Fruit fly (Drosophila melanogaster) whole organism, embryonic: ENCODE measurements around the gene CG15152.

Source experiments
- Atf6 ChIP-seq: fragments of 200-800 bp; sonication (Bioruptor generic); IDR thresholded peaks from 2 replicates; pipeline ENCODE4 v1.3.6; 2022; ENCODE audit warnings: missing biosample characterization, missing genetic modification characterization
- Bteb2 ChIP-seq: fragments of 200-800 bp; sonication (Bioruptor generic); optimal IDR thresholded peaks from 2 replicates; lab custom pipeline; 2016; ENCODE audit warnings: missing biosample characterization, missing genetic modification characterization
- CG10147 ChIP-seq: fragments of 200-800 bp; sonication (Bioruptor generic); optimal IDR thresholded peaks from 2 replicates; lab custom pipeline; 2019; ENCODE audit warnings: missing biosample characterization, mild to moderate bottlenecking, missing genetic modification characterization, moderate library complexity
- CG11093 ChIP-seq: fragments of 200-800 bp; sonication (Bioruptor generic); IDR thresholded peaks from 3 replicates; pipeline ENCODE4 v1.3.6; 2022; ENCODE audit warnings: missing biosample characterization, missing genetic modification characterization
- CG11456 ChIP-seq: fragments of 200-800 bp; sonication (Bioruptor generic); IDR thresholded peaks from 3 replicates; pipeline ENCODE4 v1.3.6; 2022; ENCODE audit warnings: missing biosample characterization, missing genetic modification characterization
- CG11696 ChIP-seq: fragments of 200-800 bp; sonication (Bioruptor generic); IDR thresholded peaks from 2 replicates; pipeline ENCODE4 v1.3.6; 2022; ENCODE audit warnings: missing biosample characterization, missing genetic modification characterization
- CG11723 ChIP-seq: fragments of 200-800 bp; sonication (Bioruptor generic); optimal IDR thresholded peaks from 2 replicates; lab custom pipeline; 2017; ENCODE audit warnings: missing biosample characterization, mild to moderate bottlenecking, missing genetic modification characterization
- CG12942 ChIP-seq: fragments of 200-800 bp; sonication (Bioruptor generic); optimal IDR thresholded peaks from 3 replicates; lab custom pipeline; 2016; ENCODE audit warnings: missing biosample characterization, missing genetic modification characterization
- CG1602 ChIP-seq: fragments of 200-800 bp; sonication (Bioruptor generic); optimal IDR thresholded peaks from 3 replicates; lab custom pipeline; 2016; ENCODE audit warnings: missing biosample characterization, missing genetic modification characterization
- CG1603 ChIP-seq: fragments of 200-800 bp; sonication (Bioruptor generic); optimal IDR thresholded peaks from 2 replicates; lab custom pipeline; 2019; ENCODE audit warnings: missing biosample characterization, mild to moderate bottlenecking, missing genetic modification characterization, moderate library complexity
- CG16863 ChIP-seq: fragments of 200-800 bp; sonication (Bioruptor generic); optimal IDR thresholded peaks from 3 replicates; lab custom pipeline; 2016; ENCODE audit warnings: missing biosample characterization, missing genetic modification characterization
- CG17385 ChIP-seq: fragments of 200-800 bp; sonication (Bioruptor generic); optimal IDR thresholded peaks from 3 replicates; lab custom pipeline; 2018; ENCODE audit warnings: missing biosample characterization, mild to moderate bottlenecking, missing genetic modification characterization
- CG18619 ChIP-seq: fragments of 200-800 bp; sonication (Bioruptor generic); optimal IDR thresholded peaks from 3 replicates; lab custom pipeline; 2017; ENCODE audit warnings: missing biosample characterization, mild to moderate bottlenecking, missing genetic modification characterization
- CG30020 ChIP-seq: fragments of 200-800 bp; optimal IDR thresholded peaks from 2 replicates; lab custom pipeline; 2019; ENCODE audit warnings: missing biosample characterization, mild to moderate bottlenecking, missing genetic modification characterization, moderate library complexity
- CG42726 ChIP-seq: fragments of 200-800 bp; sonication (Bioruptor generic); IDR thresholded peaks from 2 replicates; pipeline ENCODE4 v1.3.6; 2022; ENCODE audit warnings: missing biosample characterization, missing genetic modification characterization; ENCODE audit not compliant: partially characterized antibody
- CG4820 ChIP-seq: fragments of 200-800 bp; sonication (Bioruptor generic); optimal IDR thresholded peaks from 3 replicates; lab custom pipeline; 2016; ENCODE audit warnings: missing biosample characterization, missing genetic modification characterization
- CG5180 ChIP-seq: fragments of 200-800 bp; sonication (Bioruptor generic); optimal IDR thresholded peaks from 3 replicates; lab custom pipeline; 2017; ENCODE audit warnings: missing biosample characterization, missing genetic modification characterization, mild to moderate bottlenecking, moderate library complexity, missing genetic modification reagents
- CG6254 ChIP-seq: fragments of 200-800 bp; sonication (Bioruptor generic); optimal IDR thresholded peaks from 3 replicates; lab custom pipeline; 2017; ENCODE audit warnings: mild to moderate bottlenecking, missing biosample characterization, missing genetic modification reagents, missing genetic modification characterization
- CG6689 ChIP-seq: fragments of 200-800 bp; sonication (Bioruptor generic); IDR thresholded peaks from 2 replicates; pipeline ENCODE4 v1.3.6; 2022; ENCODE audit warnings: missing biosample characterization, missing genetic modification characterization
- CG7745 ChIP-seq: fragments of 200-800 bp; sonication (Bioruptor generic); optimal IDR thresholded peaks from 2 replicates; lab custom pipeline; 2018; ENCODE audit warnings: missing biosample characterization, mild to moderate bottlenecking, missing genetic modification characterization, moderate library complexity
- CG7839 ChIP-seq: fragments of 200-800 bp; sonication (Bioruptor generic); optimal IDR thresholded peaks from 3 replicates; lab custom pipeline; 2018; ENCODE audit warnings: missing biosample characterization, mild to moderate bottlenecking, missing genetic modification characterization, moderate library complexity
- CG9215 ChIP-seq: fragments of 200-800 bp; sonication (Bioruptor generic); IDR thresholded peaks from 2 replicates; pipeline ENCODE4 v1.3.6; 2022; ENCODE audit warnings: missing biosample characterization, missing genetic modification characterization
- CG9876 ChIP-seq: fragments of 200-800 bp; sonication (Bioruptor generic); optimal IDR thresholded peaks from 2 replicates; lab custom pipeline; 2016; ENCODE audit warnings: missing biosample characterization, missing genetic modification characterization
- Dbx ChIP-seq: fragments of 200-800 bp; sonication (Bioruptor generic); IDR thresholded peaks from 3 replicates; pipeline ENCODE4 v1.3.6; 2022; ENCODE audit warnings: missing biosample characterization, missing genetic modification characterization
- E2f2 ChIP-seq: fragments of 200-800 bp; sonication (Bioruptor generic); IDR thresholded peaks from 2 replicates; pipeline ENCODE4 v1.3.6; 2022; ENCODE audit warnings: missing biosample characterization, missing genetic modification characterization
- Ets65A ChIP-seq: fragments of 200-800 bp; sonication (Bioruptor generic); peaks from one replicate; lab custom pipeline; 2016; ENCODE audit warnings: missing biosample characterization, missing genetic modification characterization
- Fer3 ChIP-seq: fragments of 200-800 bp; sonication (Bioruptor generic); optimal IDR thresholded peaks from 2 replicates; lab custom pipeline; 2018; ENCODE audit warnings: missing biosample characterization, mild to moderate bottlenecking, missing genetic modification characterization, moderate library complexity
- GATAe ChIP-seq: fragments of 200-800 bp; sonication (Bioruptor generic); conservative IDR thresholded peaks from 2 replicates; pipeline ENCODE4 v1.3.6; 2022; ENCODE audit warnings: missing biosample characterization, missing genetic modification characterization
- HLHmδ ChIP-seq: fragments of 200-800 bp; sonication (Bioruptor generic); optimal IDR thresholded peaks from 2 replicates; lab custom pipeline; 2018; ENCODE audit warnings: missing biosample characterization, mild to moderate bottlenecking, missing genetic modification characterization, moderate library complexity
- Hand ChIP-seq: fragments of 200-800 bp; sonication (Bioruptor generic); optimal IDR thresholded peaks from 2 replicates; lab custom pipeline; 2017; ENCODE audit warnings: mild to moderate bottlenecking, missing biosample characterization, missing genetic modification reagents, missing genetic modification characterization
- bab2 ChIP-seq: fragments of 200-800 bp; sonication (Bioruptor generic); optimal IDR thresholded peaks from 2 replicates; lab custom pipeline; 2016; ENCODE audit warnings: missing biosample characterization, missing genetic modification characterization
- caup ChIP-seq: fragments of 200-800 bp; sonication (Bioruptor generic); optimal IDR thresholded peaks from 3 replicates; lab custom pipeline; 2017; ENCODE audit warnings: missing biosample characterization, mild to moderate bottlenecking, missing genetic modification characterization, moderate library complexity; ENCODE audit not compliant: severe bottlenecking
- chm ChIP-seq: fragments of 200-800 bp; sonication (Bioruptor generic); IDR thresholded peaks from 2 replicates; pipeline ENCODE4 v1.3.6; 2022; ENCODE audit warnings: missing biosample characterization, missing genetic modification characterization
- chn ChIP-seq: fragments of 200-800 bp; sonication (Bioruptor generic); optimal IDR thresholded peaks from 2 replicates; lab custom pipeline; 2016; ENCODE audit warnings: missing biosample characterization, missing genetic modification characterization
- crp ChIP-seq, 2 experiments: fragments of 200-800 bp; sonication (Bioruptor generic); optimal IDR thresholded peaks; 2 replicates in 1 of 2; 3 replicates in 1 of 2; lab custom pipeline; 2017; ENCODE audit warnings: missing biosample characterization in 2 of 2, missing genetic modification characterization in 2 of 2, mild to moderate bottlenecking in 1 of 2, moderate library complexity in 1 of 2
- cwo ChIP-seq: fragments of 200-800 bp; sonication (Bioruptor generic); optimal IDR thresholded peaks from 3 replicates; lab custom pipeline; 2017; ENCODE audit warnings: missing biosample characterization, missing genetic modification characterization, mild to moderate bottlenecking, moderate library complexity, missing genetic modification reagents
- da ChIP-seq: fragments of 200-800 bp; sonication (Bioruptor generic); optimal IDR thresholded peaks from 2 replicates; lab custom pipeline; 2016; ENCODE audit warnings: missing biosample characterization, missing genetic modification characterization
- disco-r ChIP-seq: fragments of 200-800 bp; sonication (Bioruptor generic); optimal IDR thresholded peaks from 2 replicates; lab custom pipeline; 2016; ENCODE audit warnings: missing biosample characterization, missing genetic modification characterization
- dpn ChIP-seq, 2 experiments: fragments of 200-800 bp; sonication (Bioruptor generic); optimal IDR thresholded peaks; 3 replicates each; lab custom pipeline; 2016; ENCODE audit warnings: missing biosample characterization in 2 of 2, missing genetic modification characterization in 2 of 2
- dysf ChIP-seq: fragments of 200-800 bp; sonication (Bioruptor generic); IDR thresholded peaks from 3 replicates; pipeline ENCODE4 v1.3.6; 2022; ENCODE audit warnings: missing biosample characterization, missing genetic modification characterization
- gro ChIP-seq: fragments of 200-800 bp; sonication (Bioruptor generic); optimal IDR thresholded peaks from 2 replicates; lab custom pipeline; 2016; ENCODE audit warnings: missing biosample characterization, missing genetic modification characterization
- h ChIP-seq: fragments of >200 bp; optimal IDR thresholded peaks from 2 replicates; lab custom pipeline; 2017
- hkb ChIP-seq, 2 experiments: fragments of 200-800 bp in 1 of 2; fragments of >200 bp in 1 of 2; sonication (Bioruptor generic) in 1 of 2; IDR thresholded peaks in 1 of 2; optimal IDR thresholded peaks in 1 of 2; 2 replicates each; pipeline versions ENCODE4 v1.3.6 to Lab custom; 2017 to 2022; ENCODE audit warnings: missing biosample characterization in 1 of 2, missing genetic modification characterization in 1 of 2
- hth ChIP-seq: fragments of >200 bp; optimal IDR thresholded peaks from 2 replicates; lab custom pipeline; 2017; ENCODE audit warnings: inconsistent platforms
- mirr ChIP-seq: fragments of 200-800 bp; sonication (Bioruptor generic); optimal IDR thresholded peaks from 3 replicates; lab custom pipeline; 2018; ENCODE audit warnings: missing biosample characterization, mild to moderate bottlenecking, missing genetic modification characterization
- nom ChIP-seq: fragments of 200-800 bp; sonication (Bioruptor generic); optimal IDR thresholded peaks from 2 replicates; lab custom pipeline; 2017; ENCODE audit warnings: missing biosample characterization, missing genetic modification characterization, mild to moderate bottlenecking, moderate library complexity, missing genetic modification reagents
- ro ChIP-seq: fragments of 200-800 bp; sonication (Bioruptor generic); IDR thresholded peaks from 2 replicates; pipeline ENCODE4 v1.3.6; 2022; ENCODE audit warnings: missing biosample characterization, missing genetic modification characterization
- sug ChIP-seq: fragments of 200-800 bp; optimal IDR thresholded peaks from 2 replicates; lab custom pipeline; 2019; ENCODE audit warnings: missing biosample characterization, mild to moderate bottlenecking, missing genetic modification characterization, moderate library complexity

The CG15152 gene

DNA sequence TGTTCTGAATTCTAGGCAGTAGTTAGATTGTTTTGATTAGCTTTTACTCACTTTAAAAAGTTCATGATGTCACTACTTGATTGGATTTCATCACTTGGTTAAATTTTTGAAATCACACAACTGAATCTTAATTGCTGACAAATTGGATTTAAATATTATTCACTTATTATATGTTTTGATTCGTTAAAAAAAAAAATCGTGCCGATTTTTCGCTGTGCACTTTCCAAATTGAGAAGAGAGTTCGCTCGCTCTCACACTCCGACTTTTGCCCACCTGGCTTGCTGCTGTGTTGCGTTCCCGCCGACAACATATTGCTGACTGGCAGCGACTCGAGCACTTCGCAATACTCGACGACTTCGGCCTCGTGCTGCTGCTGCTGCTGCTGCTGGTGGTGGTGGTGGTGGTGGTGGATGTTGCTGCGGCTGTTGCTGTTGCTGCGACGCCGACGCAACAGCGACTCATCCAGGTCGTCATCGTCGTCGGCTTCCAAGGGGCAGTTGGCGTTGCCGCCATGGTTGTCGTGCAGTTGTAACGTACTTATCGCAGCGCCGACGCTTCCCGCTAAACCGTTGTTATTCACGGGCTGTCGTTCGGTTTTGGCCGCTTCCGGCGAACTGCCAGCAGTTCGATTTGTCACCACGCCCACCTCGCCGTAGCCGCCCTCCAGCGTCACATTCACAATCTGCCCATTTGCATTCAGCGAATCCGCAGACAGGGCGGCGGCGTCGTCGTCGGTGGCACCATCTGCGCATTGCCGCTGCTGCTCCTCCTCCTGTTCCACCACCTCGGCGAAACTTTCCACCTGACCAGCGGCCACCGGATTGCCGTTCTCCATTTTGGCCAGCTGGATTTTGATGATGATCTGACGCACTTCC lies 27.4 kb downstream of the CG15152 start (continued):
- TF ChIP-seq CG18619 (peak; percentile 57), crp (GFP tag; optimal IDR thresholded peaks at IDR 0.05; lab: Kevin White, UChicago) (peak in 1 of 2 experiments; percentile 21), CG7745 (tag; lab: Kevin White, UChicago) (no peak), disco-r (GFP tag; lab: Kevin White, UChicago) (no peak), CG11696 (GFP tag; lab: Robert Waterston, UW) (no peak), CG30020 (tag; lab: Kevin White, UChicago) (no peak), CG4820 (GFP tag; lab: Kevin White, UChicago) (peak; percentile 30), gro (peak; percentile 63), hth (lab: Kevin White, UChicago) (no peak), Fer3 (tag; lab: Kevin White, UChicago) (peak; percentile 42), hkb (optimal IDR thresholded peaks at IDR 0.05; lab: Kevin White, UChicago) (no peak), hkb (GFP tag; IDR thresholded peaks at IDR 0.05; lab: Robert Waterston, UW) (no peak), CG11456 (GFP tag; lab: Robert Waterston, UW) (no peak), chm (GFP tag; lab: Robert Waterston, UW) (peak; percentile 72; the same call in 1 of the 2 replicates), ro (GFP tag; lab: Robert Waterston, UW) (no peak), Bteb2 (GFP tag; lab: Kevin White, UChicago) (peak; percentile 67), bab2 (GFP tag; lab: Kevin White, UChicago) (peak; percentile 43), GATAe (no peak), CG42726 (0 out of 2 replicates have a peak, but pooled peaks have one; percentile 27), CG9876 (GFP tag; lab: Kevin White, UChicago) (no peak), Ets65A (peak; percentile 81), dysf (GFP tag; lab: Robert Waterston, UW) (peak; percentile 59), nom (peak; percentile 71), CG6254 (GFP tag; lab: Kevin White, UChicago) (peak; percentile 45), mirr (GFP tag; lab: Kevin White, UChicago) (peak; percentile 51), CG1602 (peak; percentile 39), CG11723 (peak; percentile 46), CG12942 (GFP tag; lab: Kevin White, UChicago) (peak; percentile 44), Hand (GFP tag; lab: Kevin White, UChicago) (peak; percentile 26), CG10147 (GFP tag; lab: Kevin White, UChicago) (peak; percentile 57), cwo (GFP tag; lab: Kevin White, UChicago) (peak; percentile 64), CG17385 (GFP tag; lab: Kevin White, UChicago) (peak; percentile 65), CG6689 (GFP tag; lab: Robert Waterston, UW) (peak; percentile 45), dpn (GFP tag; optimal IDR thresholded peaks at IDR 0.05; lab: Kevin White, UChicago) (peak; percentile 68 to 79), CG1603 (tag; lab: Kevin White, UChicago) (peak; percentile 56), HLHmδ (GFP tag; lab: Kevin White, UChicago) (peak; percentile 87), da (GFP tag; lab: Kevin White, UChicago) (no peak), CG7839 (peak; percentile 71), E2f2 (peak; percentile 39; the same call in 1 of the 2 replicates), CG9215 (GFP tag; lab: Robert Waterston, UW) (0 out of 2 replicates have a peak, but pooled peaks have one; percentile 15), CG11093 (GFP tag; lab: Robert Waterston, UW) (peak; percentile 23; the same call in 1 of the 3 replicates), CG16863 (GFP tag; lab: Kevin White, UChicago) (peak; percentile 56), sug (peak; percentile 53), CG5180 (GFP tag; lab: Kevin White, UChicago) (peak; percentile 74), Atf6 (GFP tag; lab: Robert Waterston, UW) (peak; percentile 57), chn (GFP tag; lab: Kevin White, UChicago) (peak; percentile 55), h (lab: Kevin White, UChicago) (no peak), Dbx (GFP tag; lab: Robert Waterston, UW) (peak; percentile 21; the same call in 1 of the 3 replicates), caup (GFP tag; lab: Kevin White, UChicago) (peak; percentile 49)
